Worm (Caenorhabditis elegans) whole organism, young adult: ENCODE measurements around the gene taf-7.1.

ENCODE experiments used
- Y56A3A.18 ChIP-seq: fragments of 200-800 bp; sonication (Bioruptor generic); IDR thresholded peaks from 2 replicates; pipeline ENCODE4 v1.3.6; 2022; ENCODE audit warnings: missing genetic modification reagents, missing genetic modification characterization, missing compliant biosample characterization
- zim-3 ChIP-seq: sonication (generic microtip); optimal IDR thresholded peaks from 2 replicates; lab custom pipeline; 2017; ENCODE audit warnings: mild to moderate bottlenecking, missing genetic modification characterization, moderate library complexity, missing compliant biosample characterization
- ztf-18 ChIP-seq: sonication (generic microtip); optimal IDR thresholded peaks from 2 replicates; lab custom pipeline; 2016; ENCODE audit warnings: missing genotype, mild to moderate bottlenecking, missing genetic modification characterization, missing compliant biosample characterization

DNA sequence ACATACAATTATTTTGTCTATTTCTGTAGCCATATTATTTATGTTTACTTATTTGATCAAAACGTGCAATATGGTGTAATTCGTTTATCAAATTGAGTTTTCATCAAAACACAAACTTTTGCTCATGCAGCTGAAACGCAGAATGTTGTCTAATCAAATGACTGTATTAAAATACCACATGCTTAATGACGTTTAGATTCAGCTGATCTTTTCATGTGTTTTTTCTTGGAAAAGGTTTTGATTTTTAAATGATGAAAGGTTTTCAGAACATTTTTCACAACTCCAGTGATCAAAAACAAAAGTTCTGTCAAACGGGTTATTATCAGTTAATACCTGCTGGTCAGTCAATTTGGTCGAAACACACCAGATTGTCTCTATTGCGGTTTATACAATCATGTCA is 38.0 kb upstream of the taf-7.1 start, which contains the start of gene Y62H9A.1:
- no peak for TF ChIP-seq Y56A3A.18
- TF ChIP-seq ztf-18 (tag; lab: Kevin White, UChicago) = no peak
- TF ChIP-seq zim-3 (tag; lab: Kevin White, UChicago) = no peak
